Worm (Caenorhabditis elegans) whole organism, early embryonic: Measurements from ENCODE around the gene F53G2.1.
A peak's percentile ranks its signal among the peaks of the same experiment; 100 is the strongest.

ENCODE experiments used
- B0310.2 ChIP-seq: sonication (generic microtip); optimal IDR thresholded peaks from 2 replicates; lab custom pipeline; 2016; ENCODE audit warnings: mild to moderate bottlenecking, missing genetic modification characterization, missing compliant biosample characterization
- F13C5.2 ChIP-seq: sonication (generic microtip); optimal IDR thresholded peaks from 2 replicates; lab custom pipeline; 2017; ENCODE audit warnings: mild to moderate bottlenecking, missing genetic modification characterization, inconsistent platforms, missing compliant biosample characterization
- aly-1 ChIP-seq: sonication (generic microtip); optimal IDR thresholded peaks from 2 replicates; lab custom pipeline; 2016; ENCODE audit warnings: missing genetic modification characterization, missing compliant biosample characterization
- ama-1 ChIP-seq: fragments of 150-350 bp; optimal IDR thresholded peaks from 2 replicates; lab custom pipeline; 2014
- ceh-13 ChIP-seq: fragments of 200-800 bp; sonication (Bioruptor generic); optimal IDR thresholded peaks from 2 replicates; lab custom pipeline; 2018; ENCODE audit warnings: mild to moderate bottlenecking, missing genetic modification characterization, missing compliant biosample characterization
- ceh-36 ChIP-seq: sonication (generic microtip); optimal IDR thresholded peaks from 2 replicates; lab custom pipeline; 2016; ENCODE audit warnings: missing genetic modification characterization, inconsistent platforms, missing compliant biosample characterization
- ets-7 ChIP-seq: sonication (generic microtip); optimal IDR thresholded peaks from 2 replicates; lab custom pipeline; 2016; ENCODE audit warnings: missing genotype, missing genetic modification characterization, missing compliant biosample characterization
- flt-1 ChIP-seq: fragments of 200-800 bp; sonication (Bioruptor generic); IDR thresholded peaks from 2 replicates; pipeline ENCODE4 v1.3.6; 2022; ENCODE audit warnings: missing genetic modification characterization, missing compliant biosample characterization
- hmbx-1 ChIP-seq: sonication (generic microtip); optimal IDR thresholded peaks from 2 replicates; lab custom pipeline; 2016; ENCODE audit warnings: mild to moderate bottlenecking, missing genetic modification characterization, missing compliant biosample characterization
- hmg-4 ChIP-seq: fragments of 200-800 bp; sonication (Bioruptor generic); optimal IDR thresholded peaks from 2 replicates; lab custom pipeline; 2018; ENCODE audit warnings: mild to moderate bottlenecking, missing genetic modification characterization, missing compliant biosample characterization
- hnd-1 ChIP-seq: sonication (generic microtip); optimal IDR thresholded peaks from 2 replicates; lab custom pipeline; 2016; ENCODE audit warnings: missing genetic modification characterization, missing compliant biosample characterization
- pes-1 ChIP-seq: fragments of 200-800 bp; sonication (Bioruptor generic); IDR thresholded peaks from 2 replicates; pipeline ENCODE4 v1.3.6; 2022; ENCODE audit warnings: missing genetic modification reagents, missing genetic modification characterization, missing compliant biosample characterization
- scrt-1 ChIP-seq: fragments of 200-800 bp; sonication (Bioruptor generic); IDR thresholded peaks from 2 replicates; pipeline ENCODE4 v1.3.6; 2022; ENCODE audit warnings: missing genetic modification characterization, missing compliant biosample characterization
- sea-1 ChIP-seq: fragments of 200-800 bp; sonication (Bioruptor generic); conservative IDR thresholded peaks from 2 replicates; pipeline ENCODE4 v1.3.6; 2022; ENCODE audit warnings: missing genetic modification characterization, missing compliant biosample characterization
- tbx-11 ChIP-seq: fragments of 200-800 bp; sonication (Bioruptor generic); IDR thresholded peaks from 2 replicates; pipeline ENCODE4 v1.3.6; 2022; ENCODE audit warnings: missing genetic modification characterization, missing compliant biosample characterization
- tbx-37 ChIP-seq: fragments of 200-800 bp; sonication (Bioruptor generic); conservative IDR thresholded peaks from 2 replicates; pipeline ENCODE4 v1.3.6; 2022; ENCODE audit warnings: missing genetic modification reagents, missing genetic modification characterization, missing compliant biosample characterization
- tra-4 ChIP-seq: sonication (generic microtip); optimal IDR thresholded peaks from 2 replicates; lab custom pipeline; 2017; ENCODE audit warnings: missing genetic modification characterization, missing compliant biosample characterization

Gene F53G2.1

ce11 chrII:2488386-2488785 is at the start of gene F53G2.1:
Gene F53G2.1 (plus strand): TSS chrII:2488686.
- TF ChIP-seq aly-1 (tag; lab: Kevin White, UChicago): no peak
- TF ChIP-seq tbx-11: no peak
- TF ChIP-seq tbx-37 (GFP tag; lab: Robert Waterston, UW): no peak
- no peak for TF ChIP-seq flt-1 (GFP tag; lab: Robert Waterston, UW)
- TF ChIP-seq ceh-36 (tag; lab: Kevin White, UChicago): no peak
- no peak for TF ChIP-seq pes-1 (GFP tag; lab: Robert Waterston, UW)

- no peak for TF ChIP-seq hmbx-1 (tag; lab: Kevin White, UChicago)
- no peak for TF ChIP-seq aly-1 (tag; lab: Kevin White, UChicago)
- no peak for TF ChIP-seq scrt-1
- TF ChIP-seq ceh-13: no peak
- TF ChIP-seq ets-7 (tag; lab: Kevin White, UChicago): no peak
- no peak for TF ChIP-seq hmg-4
- no peak for TF ChIP-seq tbx-37 (GFP tag; lab: Robert Waterston, UW)
- TF ChIP-seq flt-1 (GFP tag; lab: Robert Waterston, UW): no peak
- TF ChIP-seq sea-1 (GFP tag; lab: Robert Waterston, UW): no peak
- TF ChIP-seq hnd-1: no peak
- TF ChIP-seq B0310.2 (tag; lab: Kevin White, UChicago): no peak
- TF ChIP-seq tbx-11: no peak
- no peak for TF ChIP-seq pes-1 (GFP tag; lab: Robert Waterston, UW)
- TF ChIP-seq ama-1: no peak
- no peak for TF ChIP-seq ceh-36 (tag; lab: Kevin White, UChicago)
- TF ChIP-seq F13C5.2: no peak
- TF ChIP-seq tra-4 (tag; lab: Kevin White, UChicago): no peak
These were observed 49.5 kb upstream of the F53G2.1 start for ce11 chrII:2438944-2439343.

- TF ChIP-seq pes-1 (GFP tag; lab: Robert Waterston, UW) (no peak), tbx-11 (no peak), flt-1 (GFP tag; lab: Robert Waterston, UW) (no peak), tra-4 (tag; lab: Kevin White, UChicago) (no peak), ceh-36 (tag; lab: Kevin White, UChicago) (no peak), scrt-1 (no peak), sea-1 (GFP tag; lab: Robert Waterston, UW) (no peak), hmg-4 (no peak), F13C5.2 (no peak)
These were observed 48.2 kb upstream of the F53G2.1 start for ce11 chrII:2440312-2440711.

ce11 chrII:2442243-2442642 is 46.2 kb upstream of the F53G2.1 start:
- no peak for TF ChIP-seq hnd-1
- no peak for TF ChIP-seq tbx-11

ce11 chrII:2442979-2443378 is 45.5 kb upstream of the F53G2.1 start, which contains the start of gene vab-19:
Gene vab-19 (plus strand): TSS chrII:2443279.
- TF ChIP-seq scrt-1 (no peak), F13C5.2 (no peak), ama-1 (no peak), hnd-1 (no peak), ceh-36 (tag; lab: Kevin White, UChicago) (no peak), flt-1 (GFP tag; lab: Robert Waterston, UW) (no peak), hmg-4 (no peak), pes-1 (GFP tag; lab: Robert Waterston, UW) (no peak), tbx-11 (no peak), B0310.2 (tag; lab: Kevin White, UChicago) (no peak), ceh-13 (no peak)

ce11 chrII:2445164-2445563 is 43.3 kb upstream of the F53G2.1 start:
- TF ChIP-seq tbx-11 (no peak), B0310.2 (tag; lab: Kevin White, UChicago) (no peak), ets-7 (tag; lab: Kevin White, UChicago) (no peak), aly-1 (tag; lab: Kevin White, UChicago) (no peak), pes-1 (GFP tag; lab: Robert Waterston, UW) (no peak), hmbx-1 (tag; lab: Kevin White, UChicago) (no peak), ceh-13 (no peak), ama-1 (no peak), scrt-1 (no peak), hmg-4 (no peak), sea-1 (GFP tag; lab: Robert Waterston, UW) (no peak), hnd-1 (no peak), ceh-36 (tag; lab: Kevin White, UChicago) (no peak), tbx-37 (GFP tag; lab: Robert Waterston, UW) (no peak), flt-1 (GFP tag; lab: Robert Waterston, UW) (no peak)

- TF ChIP-seq flt-1 (GFP tag; lab: Robert Waterston, UW) (no peak), aly-1 (tag; lab: Kevin White, UChicago) (no peak), hmg-4 (no peak), ama-1 (no peak), ceh-36 (tag; lab: Kevin White, UChicago) (no peak), hmbx-1 (tag; lab: Kevin White, UChicago) (no peak)
These were observed 41.8 kb upstream of the F53G2.1 start for ce11 chrII:2446727-2447126.

- TF ChIP-seq ets-7 (tag; lab: Kevin White, UChicago): no peak
- TF ChIP-seq pes-1 (GFP tag; lab: Robert Waterston, UW): peak; percentile 58; the same call in 1 of the 2 replicates
- TF ChIP-seq ama-1: no peak
- TF ChIP-seq hmg-4: no peak
- TF ChIP-seq tbx-37 (GFP tag; lab: Robert Waterston, UW): peak; percentile 31; the same call in 1 of the 2 replicates
- TF ChIP-seq hnd-1: no peak
These were observed 37.5 kb upstream of the F53G2.1 start for ce11 chrII:2450990-2451389.

ce11 chrII:2452492-2452891 is 36.0 kb upstream of the F53G2.1 start:
- TF ChIP-seq flt-1 (GFP tag; lab: Robert Waterston, UW) (no peak), ama-1 (peak; percentile 75)
